Fruit fly (Drosophila melanogaster) whole organism, embryonic: ENCODE measurements around the gene CG14326.

ENCODE experiments used
- CG17829 ChIP-seq: fragments of 200-800 bp; optimal IDR thresholded peaks from 2 replicates; lab custom pipeline; 2019; ENCODE audit warnings: missing biosample characterization, mild to moderate bottlenecking, missing genetic modification characterization, moderate library complexity
- CG5245 ChIP-seq: fragments of 200-800 bp; sonication (Bioruptor generic); optimal IDR thresholded peaks from 3 replicates; lab custom pipeline; 2016; ENCODE audit warnings: missing biosample characterization, missing genetic modification characterization
- kay ChIP-seq: fragments of 200-800 bp; sonication (Bioruptor generic); optimal IDR thresholded peaks from 2 replicates; lab custom pipeline; 2016; ENCODE audit warnings: missing biosample characterization, missing genetic modification characterization
- phol ChIP-seq: fragments of 200-800 bp; sonication (Bioruptor generic); optimal IDR thresholded peaks from 3 replicates; lab custom pipeline; 2018; ENCODE audit warnings: missing biosample characterization, mild to moderate bottlenecking, missing genetic modification characterization, moderate library complexity
- trh ChIP-seq: fragments of 200-800 bp; sonication (Bioruptor generic); optimal IDR thresholded peaks from 2 replicates; lab custom pipeline; 2016; ENCODE audit warnings: missing biosample characterization, missing genetic modification characterization

dm6 chr3R:17656923-17657322 lies 38.0 kb downstream of the CG14326 start:
- TF ChIP-seq trh (GFP tag; lab: Kevin White, UChicago) (no peak), kay (GFP tag; lab: Kevin White, UChicago) (no peak), CG5245 (no peak), CG17829 (no peak), phol (tag; lab: Kevin White, UChicago) (no peak)
